Worm (Caenorhabditis elegans) whole organism, L1 larva: ENCODE measurements around the gene sru-7.
A peak's percentile ranks its signal among the peaks of the same experiment; 100 is the strongest.

Experiments used
- C16A3.4 ChIP-seq: fragments of 150-350 bp; optimal IDR thresholded peaks from 2 replicates; lab custom pipeline; 2014; ENCODE audit warnings: missing biosample characterization, missing genetic modification characterization
- C34B4.2 ChIP-seq: sonication (generic microtip); optimal IDR thresholded peaks from 2 replicates; lab custom pipeline; 2017; ENCODE audit warnings: mild to moderate bottlenecking, missing genetic modification characterization, missing compliant biosample characterization
- F16B12.6 ChIP-seq: fragments of 150-350 bp; optimal IDR thresholded peaks from 2 replicates; lab custom pipeline; 2014; ENCODE audit warnings: missing biosample characterization, missing genetic modification characterization
- aha-1 ChIP-seq: fragments of 150-350 bp; optimal IDR thresholded peaks from 2 replicates; lab custom pipeline; 2014; ENCODE audit warnings: missing biosample characterization, missing genetic modification characterization
- aly-2 ChIP-seq: fragments of 150-350 bp; optimal IDR thresholded peaks from 2 replicates; lab custom pipeline; 2014; ENCODE audit warnings: missing biosample characterization, missing genetic modification characterization
- blmp-1 ChIP-seq: fragments of 150-350 bp; optimal IDR thresholded peaks from 2 replicates; lab custom pipeline; 2014; ENCODE audit warnings: missing biosample characterization, missing genetic modification characterization
- ceh-63 ChIP-seq: fragments of 200-800 bp; sonication (Bioruptor generic); optimal IDR thresholded peaks from 2 replicates; lab custom pipeline; 2018; ENCODE audit warnings: mild to moderate bottlenecking, missing genetic modification characterization, missing compliant biosample characterization
- ceh-88 ChIP-seq: fragments of 200-800 bp; sonication (Bioruptor generic); IDR thresholded peaks from 2 replicates; pipeline ENCODE4 v1.3.6; 2022; ENCODE audit warnings: missing genetic modification characterization, missing compliant biosample characterization
- ces-1 ChIP-seq: fragments of 150-350 bp; optimal IDR thresholded peaks from 2 replicates; lab custom pipeline; 2014; ENCODE audit warnings: missing biosample characterization, missing genetic modification reagents, missing genetic modification characterization
- dpl-1 ChIP-seq, 3 experiments: fragments of 150-350 bp in 2 of 3; sonication (generic microtip) in 1 of 3; optimal IDR thresholded peaks; 2 replicates each; lab custom pipeline; 2014 to 2017; ENCODE audit warnings: missing biosample characterization in 3 of 3, missing genetic modification characterization in 3 of 3, missing genetic modification reagents in 3 of 3
- dsc-1 ChIP-seq: sonication (generic microtip); optimal IDR thresholded peaks from 2 replicates; lab custom pipeline; 2016; ENCODE audit warnings: mild to moderate bottlenecking, missing genetic modification characterization, missing compliant biosample characterization
- efl-1 ChIP-seq, 4 experiments: fragments of 150-350 bp; optimal IDR thresholded peaks in 3 of 4; peaks in 1 of 4; 1 replicate in 1 of 4; 2 replicates in 3 of 4; lab custom pipeline; 2014; ENCODE audit warnings: missing biosample characterization in 2 of 4, missing genetic modification characterization in 2 of 4, missing genetic modification reagents in 2 of 4
- efl-3 ChIP-seq: fragments of 200-800 bp; sonication (Bioruptor generic); optimal IDR thresholded peaks from 2 replicates; lab custom pipeline; 2018; ENCODE audit warnings: mild to moderate bottlenecking, missing genetic modification characterization, missing compliant biosample characterization
- elt-2 ChIP-seq: sonication (generic microtip); optimal IDR thresholded peaks from 2 replicates; lab custom pipeline; 2016; ENCODE audit warnings: missing genetic modification characterization, mild to moderate bottlenecking, inconsistent platforms, missing compliant biosample characterization, missing genetic modification reagents
- elt-3 ChIP-seq, 6 experiments: fragments of 150-350 bp in 1 of 6; sonication (generic microtip); optimal IDR thresholded peaks; 2 replicates each; lab custom pipeline; 2017 to 2018; ENCODE audit warnings: missing biosample characterization in 6 of 6, missing genetic modification characterization in 6 of 6, inconsistent platforms in 1 of 6
- fkh-10 ChIP-seq: sonication (generic microtip); optimal IDR thresholded peaks from 2 replicates; lab custom pipeline; 2017; ENCODE audit warnings: missing biosample characterization, missing genetic modification reagents, missing genetic modification characterization
- fos-1 ChIP-seq: fragments of 150-350 bp; optimal IDR thresholded peaks from 2 replicates; lab custom pipeline; 2014; ENCODE audit warnings: missing biosample characterization, missing genetic modification characterization
- hlh-4 ChIP-seq: sonication (generic microtip); optimal IDR thresholded peaks from 2 replicates; lab custom pipeline; 2016; ENCODE audit warnings: mild to moderate bottlenecking, missing genetic modification characterization, missing compliant biosample characterization
- hpl-2 ChIP-seq: fragments of 150-350 bp; optimal IDR thresholded peaks from 2 replicates; lab custom pipeline; 2014; ENCODE audit warnings: missing biosample characterization, missing genetic modification reagents, missing genetic modification characterization
- irx-1 ChIP-seq: sonication (generic microtip); optimal IDR thresholded peaks from 2 replicates; lab custom pipeline; 2016; ENCODE audit warnings: missing genetic modification characterization, missing compliant biosample characterization
- jun-1 ChIP-seq: fragments of 150-350 bp; optimal IDR thresholded peaks from 2 replicates; lab custom pipeline; 2014; ENCODE audit warnings: missing biosample characterization, missing genetic modification reagents, missing genetic modification characterization
- lin-13 ChIP-seq: fragments of 150-350 bp; optimal IDR thresholded peaks from 2 replicates; lab custom pipeline; 2014; ENCODE audit warnings: missing biosample characterization, missing genetic modification reagents, missing genetic modification characterization
- lin-14 ChIP-seq: fragments of 200-800 bp; sonication (Bioruptor generic); optimal IDR thresholded peaks from 2 replicates; lab custom pipeline; 2018; ENCODE audit warnings: mild to moderate bottlenecking, missing genetic modification characterization, moderate library complexity, missing compliant biosample characterization
- lin-35 ChIP-seq, 2 experiments: fragments of 150-350 bp; optimal IDR thresholded peaks; 2 replicates each; lab custom pipeline; 2014; ENCODE audit warnings: missing biosample characterization in 2 of 2, missing genetic modification characterization in 2 of 2, missing genetic modification reagents in 2 of 2
- lin-39 ChIP-seq: fragments of 150-350 bp; optimal IDR thresholded peaks from 2 replicates; lab custom pipeline; 2014; ENCODE audit warnings: missing biosample characterization, missing genetic modification reagents, missing genetic modification characterization
- lsy-2 ChIP-seq, 2 experiments: fragments of 150-350 bp; optimal IDR thresholded peaks; 2 replicates each; lab custom pipeline; 2014; ENCODE audit warnings: missing biosample characterization in 2 of 2, missing genetic modification characterization in 2 of 2
- nhr-11 ChIP-seq: fragments of 150-350 bp; optimal IDR thresholded peaks from 2 replicates; lab custom pipeline; 2014; ENCODE audit warnings: missing biosample characterization, missing genetic modification characterization
- nhr-19 ChIP-seq: fragments of 200-800 bp; sonication (Bioruptor generic); conservative IDR thresholded peaks from 2 replicates; pipeline ENCODE4 v1.3.6; 2022; ENCODE audit warnings: missing genetic modification characterization, missing compliant biosample characterization
- nhr-71 ChIP-seq: sonication (generic microtip); optimal IDR thresholded peaks from 2 replicates; lab custom pipeline; 2016; ENCODE audit warnings: mild to moderate bottlenecking, missing genetic modification characterization, moderate library complexity, missing compliant biosample characterization
- nhr-76 ChIP-seq: sonication (generic microtip); optimal IDR thresholded peaks from 2 replicates; lab custom pipeline; 2017; ENCODE audit warnings: missing biosample characterization, missing genetic modification characterization
- nhr-84 ChIP-seq: sonication (generic microtip); optimal IDR thresholded peaks from 2 replicates; lab custom pipeline; 2017; ENCODE audit warnings: missing biosample characterization, missing genetic modification characterization
- nhr-90 ChIP-seq: sonication (generic microtip); optimal IDR thresholded peaks from 2 replicates; lab custom pipeline; 2016; ENCODE audit warnings: mild to moderate bottlenecking, missing genetic modification characterization, missing compliant biosample characterization; ENCODE audit not compliant: poor library complexity
- pax-3 ChIP-seq: fragments of 200-800 bp; sonication (Bioruptor generic); optimal IDR thresholded peaks from 2 replicates; lab custom pipeline; 2018; ENCODE audit warnings: mild to moderate bottlenecking, missing genetic modification characterization, moderate library complexity, missing compliant biosample characterization
- pqm-1 ChIP-seq: sonication (generic microtip); optimal IDR thresholded peaks from 3 replicates; lab custom pipeline; 2017; ENCODE audit warnings: missing biosample characterization, missing genetic modification characterization
- sptf-1 ChIP-seq: fragments of 150-350 bp; optimal IDR thresholded peaks from 2 replicates; lab custom pipeline; 2014; ENCODE audit warnings: missing biosample characterization, missing genetic modification characterization
- tbx-2 ChIP-seq: sonication (generic microtip); optimal IDR thresholded peaks from 2 replicates; lab custom pipeline; 2016; ENCODE audit warnings: missing genetic modification characterization, missing compliant biosample characterization
- unc-86 ChIP-seq: sonication (generic microtip); optimal IDR thresholded peaks from 2 replicates; lab custom pipeline; 2016; ENCODE audit warnings: missing genetic modification characterization, missing compliant biosample characterization
- unc-98 ChIP-seq: fragments of 200-800 bp; sonication (Bioruptor generic); IDR thresholded peaks from 2 replicates; pipeline ENCODE4 v1.3.6; 2022; ENCODE audit warnings: missing genetic modification characterization, missing compliant biosample characterization
- vab-15 ChIP-seq: sonication (generic microtip); optimal IDR thresholded peaks from 2 replicates; lab custom pipeline; 2017; ENCODE audit warnings: missing genotype, mild to moderate bottlenecking, missing genetic modification characterization, missing compliant biosample characterization
- zip-4 ChIP-seq: fragments of 200-800 bp; sonication (Bioruptor generic); optimal IDR thresholded peaks from 2 replicates; lab custom pipeline; 2018; ENCODE audit warnings: mild to moderate bottlenecking, missing genetic modification characterization, moderate library complexity, missing compliant biosample characterization
- ztf-11 ChIP-seq, 2 experiments: sonication (generic microtip); optimal IDR thresholded peaks; 2 replicates each; lab custom pipeline; 2016 to 2017; ENCODE audit warnings: missing genetic modification characterization in 2 of 2, missing biosample characterization in 1 of 2, missing compliant biosample characterization in 1 of 2
- ztf-4 ChIP-seq: fragments of 150-350 bp; optimal IDR thresholded peaks from 2 replicates; lab custom pipeline; 2014; ENCODE audit warnings: missing biosample characterization, missing genetic modification characterization

Gene sru-7

DNA sequence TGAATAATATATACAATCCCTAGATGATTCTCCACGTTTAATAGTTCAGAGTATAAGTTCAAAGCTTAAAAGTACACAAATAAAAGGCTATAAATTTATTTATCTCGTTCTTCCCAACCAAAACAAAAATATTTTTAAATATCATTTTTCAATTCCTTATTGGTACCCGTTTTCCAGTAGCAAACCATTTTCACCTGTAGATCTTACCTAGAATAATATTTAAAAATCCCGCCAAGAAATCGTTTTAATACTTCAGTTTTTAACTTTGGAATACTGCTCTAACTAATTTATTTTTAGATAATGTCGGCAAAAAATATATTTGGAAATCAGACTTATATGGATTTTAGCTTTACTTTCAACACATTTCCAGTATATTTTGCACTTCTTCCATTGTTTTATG, at the start of gene sru-7:
Gene sru-7, plus strand, starts transcription at position 301 of the 400 bp plus-strand sequence.
- TF ChIP-seq tbx-2 (no peak), hlh-4 (tag; lab: Kevin White, UChicago) (no peak), dsc-1 (tag; lab: Kevin White, UChicago) (no peak), aha-1 (tag; lab: Kevin White, UChicago) (no peak), lin-35 (GFP tag; optimal IDR thresholded peaks at IDR 0.05; lab: Kevin White, UChicago) (no peak), lin-39 (tag; lab: Kevin White, UChicago) (no peak), jun-1 (tag; lab: Kevin White, UChicago) (no peak), unc-86 (tag; lab: Kevin White, UChicago) (no peak), nhr-76 (no peak), ces-1 (GFP tag; lab: Kevin White, UChicago) (no peak), sptf-1 (tag; lab: Kevin White, UChicago) (no peak), ceh-63 (GFP tag; lab: Kevin White, UChicago) (no peak), F16B12.6 (tag; lab: Kevin White, UChicago) (no peak), vab-15 (tag; lab: Kevin White, UChicago) (no peak)

- no peak for TF ChIP-seq efl-1 (optimal IDR thresholded peaks at IDR 0.05; lab: Kevin White, UChicago)
- peak in 1 of 2 experiments; percentile 4 for TF ChIP-seq efl-1 (GFP tag; optimal IDR thresholded peaks at IDR 0.05 in 1 of 2; lab: Kevin White, UChicago)
- TF ChIP-seq fos-1: no peak
These were observed 45.4 kb upstream of the sru-7 start, which contains the start of gene T01B11.1 for ce11 chrIV:8446904-8447303. Gene T01B11.1, plus strand, starts transcription at chrIV:8447204.

ce11 chrIV:8449869-8450268, 42.5 kb upstream of the sru-7 start:
- TF ChIP-seq ztf-11 (tag; optimal IDR thresholded peaks at IDR 0.05; lab: Kevin White, UChicago) (no peak), aha-1 (tag; lab: Kevin White, UChicago) (no peak), lin-35 (GFP tag; optimal IDR thresholded peaks at IDR 0.05; lab: Kevin White, UChicago) (no peak), hpl-2 (GFP tag; lab: Kevin White, UChicago) (no peak), aly-2 (tag; lab: Kevin White, UChicago) (no peak), C16A3.4 (tag; lab: Kevin White, UChicago) (no peak), nhr-84 (tag; lab: Kevin White, UChicago) (no peak), nhr-71 (tag; lab: Kevin White, UChicago) (no peak), hlh-4 (tag; lab: Kevin White, UChicago) (no peak), zip-4 (GFP tag; lab: Kevin White, UChicago) (no peak), ceh-88 (no peak), ceh-63 (GFP tag; lab: Kevin White, UChicago) (no peak), fkh-10 (GFP tag; lab: Kevin White, UChicago) (no peak), C34B4.2 (tag; lab: Kevin White, UChicago) (no peak), dpl-1 (GFP tag; optimal IDR thresholded peaks at IDR 0.05; lab: Kevin White, UChicago) (no peak), unc-98 (GFP tag; lab: Robert Waterston, UW) (no peak), blmp-1 (no peak)

ce11 chrIV:8450534-8450933, 41.8 kb upstream of the sru-7 start:
- TF ChIP-seq elt-3 (tag; optimal IDR thresholded peaks at IDR 0.05; lab: Kevin White, UChicago): peak in 5 of 6 experiments; percentile 0 to 97 (median 93)
- TF ChIP-seq dsc-1 (tag; lab: Kevin White, UChicago): no peak
- TF ChIP-seq F16B12.6 (tag; lab: Kevin White, UChicago): no peak
- peak; percentile 97 for TF ChIP-seq elt-2 (tag; lab: Kevin White, UChicago)
- TF ChIP-seq irx-1 (tag; lab: Kevin White, UChicago): no peak
- peak; percentile 17 for TF ChIP-seq nhr-71 (tag; lab: Kevin White, UChicago)
- no peak for TF ChIP-seq lin-13 (GFP tag; lab: Kevin White, UChicago)
- TF ChIP-seq pax-3 (tag; lab: Kevin White, UChicago): no peak
- TF ChIP-seq nhr-11 (tag; lab: Kevin White, UChicago): no peak
- no peak for TF ChIP-seq nhr-84 (tag; lab: Kevin White, UChicago)
- TF ChIP-seq pqm-1 (tag; lab: Kevin White, UChicago): peak; percentile 34
- TF ChIP-seq nhr-90 (tag; lab: Kevin White, UChicago): peak; percentile 1
- TF ChIP-seq nhr-19: no peak
- TF ChIP-seq blmp-1: peak; percentile 1
- no peak for TF ChIP-seq ztf-11 (tag; optimal IDR thresholded peaks at IDR 0.05; lab: Kevin White, UChicago)
- TF ChIP-seq lin-14 (GFP tag; lab: Kevin White, UChicago): peak; percentile 20
- peak in 1 of 2 experiments; percentile 12 for TF ChIP-seq lsy-2 (tag; optimal IDR thresholded peaks at IDR 0.05; lab: Kevin White, UChicago)
- TF ChIP-seq aly-2 (tag; lab: Kevin White, UChicago): no peak
- no peak for TF ChIP-seq C34B4.2 (tag; lab: Kevin White, UChicago)
- TF ChIP-seq lin-35 (GFP tag; optimal IDR thresholded peaks at IDR 0.05; lab: Kevin White, UChicago): peak in 1 of 2 experiments; percentile 7
- TF ChIP-seq efl-3 (GFP tag; lab: Kevin White, UChicago): no peak
- TF ChIP-seq ztf-4 (tag; lab: Kevin White, UChicago): no peak
